Fruit fly (Drosophila melanogaster): ENCODE data around the gene CG18745.
A peak's percentile ranks its signal among the peaks of the same experiment; 100 is the strongest.

CG18745 gene

dm6 chr3R:7813981-7814529 is 28.1 kb upstream of the CG18745 start, which contains the start of gene CG34384 (continued):
- TF ChIP-seq kah (GFP tag; optimal IDR thresholded peaks at IDR 0.05) (no peak), Camta (GFP tag; optimal IDR thresholded peaks at IDR 0.05) (peak; percentile 46), gcm (GFP tag; optimal IDR thresholded peaks at IDR 0.05) (no peak), ssp (GFP tag; IDR thresholded peaks at IDR 0.05) (no peak), Ptx1 (GFP tag; IDR thresholded peaks at IDR 0.05) (no peak; the same call in 1 of the 2 replicates), ham (GFP tag; IDR thresholded peaks at IDR 0.05) (no peak), ac (GFP tag; optimal IDR thresholded peaks at IDR 0.05) (no peak), fd3F (GFP tag; optimal IDR thresholded peaks at IDR 0.05) (peak; percentile 9), Tbp (GFP tag; optimal IDR thresholded peaks at IDR 0.05) (no peak), eve (GFP tag; optimal IDR thresholded peaks at IDR 0.05) (no peak), chm (GFP tag; IDR thresholded peaks at IDR 0.05) (no peak), CG12236 (GFP tag; optimal IDR thresholded peaks at IDR 0.05) (no peak), CG17568 (GFP tag; optimal IDR thresholded peaks at IDR 0.05) (no peak), disco-r (GFP tag; optimal IDR thresholded peaks at IDR 0.05) (peak; percentile 33), dysf (GFP tag; IDR thresholded peaks at IDR 0.05) (peak; percentile 58; the same call in 2 of the 3 replicates), nau (GFP tag; optimal IDR thresholded peaks at IDR 0.05) (peak; percentile 57), fd96Cb (tag; optimal IDR thresholded peaks at IDR 0.05) (peak; percentile 31), Atf6 (GFP tag; IDR thresholded peaks at IDR 0.05) (0 out of 2 replicates have a peak, but pooled peaks have one; percentile 32), CG1602 (GFP tag; optimal IDR thresholded peaks at IDR 0.05) (peak; percentile 35), HLH3B (GFP tag; IDR thresholded peaks at IDR 0.05) (no peak), Poxn (GFP tag; IDR thresholded peaks at IDR 0.05) (no peak), ranshi (GFP tag; IDR thresholded peaks at IDR 0.05) (no peak), CG4617 (GFP tag; optimal IDR thresholded peaks at IDR 0.05; ENCODE audit: borderline replicate concordance) (no peak), sc (optimal IDR thresholded peaks at IDR 0.05) (no peak), sc (GFP tag; optimal IDR thresholded peaks at IDR 0.05) (no peak), inv (GFP tag; IDR thresholded peaks at IDR 0.05; ENCODE audit: partially characterized antibody) (no peak), seq (GFP tag; IDR thresholded peaks at IDR 0.05) (0 out of 2 replicates have a peak, but pooled peaks have one; percentile 30), CG13296 (GFP tag; optimal IDR thresholded peaks at IDR 0.05) (peak; percentile 67), wor (GFP tag; IDR thresholded peaks at IDR 0.05) (no peak), HLH54F (GFP tag; optimal IDR thresholded peaks at IDR 0.05) (peak; percentile 27), CG9797 (GFP tag; optimal IDR thresholded peaks at IDR 0.05) (no peak), CG1233 (GFP tag; optimal IDR thresholded peaks at IDR 0.05) (peak; percentile 56), corto (GFP tag; optimal IDR thresholded peaks at IDR 0.05) (no peak), repo (GFP tag; optimal IDR thresholded peaks at IDR 0.05) (no peak), Dip2 (GFP tag; IDR thresholded peaks at IDR 0.05) (no peak), da (GFP tag; optimal IDR thresholded peaks at IDR 0.05) (no peak), unc-4 (GFP tag; IDR thresholded peaks at IDR 0.05; ENCODE audit: partially characterized antibody) (no peak), Doc3 (GFP tag; IDR thresholded peaks at IDR 0.05; ENCODE audit: partially characterized antibody) (no peak), tll (GFP tag; optimal IDR thresholded peaks at IDR 0.05) (no peak), Med (GFP tag) (peak; percentile 78), HLHmδ (GFP tag; optimal IDR thresholded peaks at IDR 0.05) (no peak), NK7.1 (GFP tag; optimal IDR thresholded peaks at IDR 0.05) (no peak), CG8281 (tag; optimal IDR thresholded peaks at IDR 0.05) (peak; percentile 21), slp2 (GFP tag; optimal IDR thresholded peaks at IDR 0.05) (peak; percentile 9), kay (GFP tag; optimal IDR thresholded peaks at IDR 0.05) (no peak), Max (GFP tag; optimal IDR thresholded peaks at IDR 0.05) (peak; percentile 39), CG9215 (GFP tag; IDR thresholded peaks at IDR 0.05) (peak; percentile 30), ap (GFP tag; IDR thresholded peaks at IDR 0.05) (no peak), CG13894 (tag; optimal IDR thresholded peaks at IDR 0.05) (peak; percentile 45), CG17802 (tag; optimal IDR thresholded peaks at IDR 0.05) (no peak), chif (GFP tag; optimal IDR thresholded peaks at IDR 0.05) (peak in 1 of 2 experiments; percentile 31)
